Worm (Caenorhabditis elegans) whole organism, L3 larva: ENCODE results near the gene cls-2.

Experiments
- aly-2 ChIP-seq: fragments of 150-350 bp; optimal IDR thresholded peaks from 2 replicates; lab custom pipeline; 2014; ENCODE audit warnings: missing biosample characterization, missing genetic modification characterization
- daf-12 ChIP-seq: fragments of 150-350 bp; optimal IDR thresholded peaks from 2 replicates; lab custom pipeline; 2014; ENCODE audit warnings: missing biosample characterization, missing genetic modification reagents, missing genetic modification characterization
- nhr-23 ChIP-seq: fragments of 150-350 bp; optimal IDR thresholded peaks from 2 replicates; lab custom pipeline; 2014; ENCODE audit warnings: missing biosample characterization, missing genetic modification reagents, missing genetic modification characterization
- nhr-25 ChIP-seq: sonication (generic microtip); optimal IDR thresholded peaks from 2 replicates; lab custom pipeline; 2017; ENCODE audit warnings: missing biosample characterization, missing genetic modification characterization
- skn-1 ChIP-seq: fragments of 150-350 bp; optimal IDR thresholded peaks from 2 replicates; lab custom pipeline; 2014; ENCODE audit warnings: missing biosample characterization, missing genetic modification characterization
- snpc-4 ChIP-seq: fragments of 150-350 bp; optimal IDR thresholded peaks from 2 replicates; lab custom pipeline; 2014; ENCODE audit warnings: missing biosample characterization, missing genetic modification characterization
- unc-39 ChIP-seq: sonication (generic microtip); optimal IDR thresholded peaks from 4 replicates; lab custom pipeline; 2017; ENCODE audit warnings: missing biosample characterization, missing genetic modification characterization
- unc-62 ChIP-seq: fragments of 150-350 bp; sonication (generic microtip); optimal IDR thresholded peaks from 4 replicates; lab custom pipeline; 2014; ENCODE audit warnings: missing biosample characterization, missing genetic modification reagents, missing genetic modification characterization
- zag-1 ChIP-seq: fragments of 150-350 bp; optimal IDR thresholded peaks from 2 replicates; lab custom pipeline; 2014; ENCODE audit warnings: missing biosample characterization, missing genetic modification characterization
- ztf-4 ChIP-seq: fragments of 150-350 bp; optimal IDR thresholded peaks from 2 replicates; lab custom pipeline; 2014; ENCODE audit warnings: missing biosample characterization, missing genetic modification characterization

- no peak for TF ChIP-seq ztf-4
- TF ChIP-seq nhr-23, result no peak
- no peak for TF ChIP-seq skn-1 (tag; lab: Kevin White, UChicago)
- TF ChIP-seq unc-62 (GFP tag; lab: Kevin White, UChicago), result no peak
- TF ChIP-seq zag-1 (tag; lab: Kevin White, UChicago), result no peak
- no peak for TF ChIP-seq daf-12
- TF ChIP-seq nhr-25 (tag; lab: Kevin White, UChicago), result no peak
- TF ChIP-seq unc-39 (tag; lab: Kevin White, UChicago), result no peak
- TF ChIP-seq aly-2, result no peak
- TF ChIP-seq snpc-4 (tag; lab: Kevin White, UChicago), result no peak
These were observed 24.0 kb upstream of the cls-2 start for ce11 chrIII:9030818-9031217.
